Fruit fly (Drosophila melanogaster): ENCODE results near the gene CG42458.
"Not testable (repeated sequence)": the region's sequence is repeated elsewhere in the genome, so short reads cannot be mapped to it uniquely, and the experiment has no call there.

DNA sequence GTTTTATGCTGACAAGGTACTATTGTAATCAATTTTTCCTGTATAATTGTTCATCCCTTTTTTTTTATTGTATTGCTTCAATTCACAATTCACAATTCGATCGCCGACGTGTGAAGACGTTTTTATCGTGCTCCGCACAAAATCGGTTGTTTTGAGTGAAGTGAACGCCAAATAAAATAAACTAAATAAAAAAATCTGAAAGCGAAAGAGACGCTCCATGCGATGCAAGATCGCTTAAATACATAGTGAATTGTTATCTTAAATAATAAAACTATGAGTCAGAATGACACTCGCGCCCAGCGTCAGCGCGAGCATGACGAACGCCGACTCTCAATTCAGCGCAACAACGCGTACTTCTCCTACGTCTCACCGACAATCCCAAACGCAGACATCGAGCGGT, 75.1 kb downstream of the CG42458 start, which contains the start of gene CG8539:
- not testable (repeated sequence) for TF ChIP-seq gl (tag; optimal IDR thresholded peaks at IDR 0.05); CG34367 (tag; optimal IDR thresholded peaks at IDR 0.05); CG13204 (GFP tag; optimal IDR thresholded peaks at IDR 0.05)

All from whole organism, pupa.